Fruit fly (Drosophila melanogaster) whole organism, embryonic: ENCODE measurements around the gene Muc30E.

Experiments used
- Abd-B ChIP-seq: fragments of 200-800 bp; sonication (Bioruptor generic); optimal IDR thresholded peaks from 2 replicates; lab custom pipeline; 2018; ENCODE audit warnings: missing biosample characterization, mild to moderate bottlenecking, missing genetic modification characterization, moderate library complexity
- BEAF-32 ChIP-seq: fragments of 200-800 bp; sonication (Bioruptor generic); optimal IDR thresholded peaks from 3 replicates; lab custom pipeline; 2017; ENCODE audit warnings: missing biosample characterization, missing genetic modification characterization, mild to moderate bottlenecking, moderate library complexity, missing genetic modification reagents
- CG11247 ChIP-seq: fragments of 200-800 bp; sonication (Bioruptor generic); IDR thresholded peaks from 2 replicates; pipeline ENCODE4 v1.3.6; 2022; ENCODE audit warnings: missing biosample characterization, missing genetic modification characterization
- CG11504 ChIP-seq: fragments of 200-800 bp; sonication (Bioruptor generic); optimal IDR thresholded peaks from 3 replicates; lab custom pipeline; 2019; ENCODE audit warnings: missing biosample characterization, mild to moderate bottlenecking, missing genetic modification characterization, moderate library complexity
- CG12391 ChIP-seq: fragments of 200-800 bp; sonication (Bioruptor generic); optimal IDR thresholded peaks from 3 replicates; lab custom pipeline; 2018; ENCODE audit warnings: missing biosample characterization, mild to moderate bottlenecking, missing genetic modification characterization, moderate library complexity
- CG15514 ChIP-seq: fragments of 200-800 bp; sonication (Bioruptor generic); optimal IDR thresholded peaks from 3 replicates; lab custom pipeline; 2017; ENCODE audit warnings: missing biosample characterization, missing genetic modification characterization, mild to moderate bottlenecking, moderate library complexity, missing genetic modification reagents
- CG17186 ChIP-seq: fragments of 200-800 bp; sonication (Bioruptor generic); optimal IDR thresholded peaks from 3 replicates; lab custom pipeline; 2017; ENCODE audit warnings: missing biosample characterization, missing genetic modification reagents, missing genetic modification characterization
- CG17361 ChIP-seq: fragments of 200-800 bp; sonication (Bioruptor generic); IDR thresholded peaks from 3 replicates; pipeline ENCODE4 v1.3.6; 2022; ENCODE audit warnings: missing biosample characterization, missing genetic modification characterization
- CG2116 ChIP-seq: fragments of 200-800 bp; sonication (Bioruptor generic); optimal IDR thresholded peaks from 3 replicates; lab custom pipeline; 2018; ENCODE audit warnings: missing biosample characterization, mild to moderate bottlenecking, missing genetic modification characterization
- CG2120 ChIP-seq: fragments of 200-800 bp; sonication (Bioruptor generic); optimal IDR thresholded peaks from 3 replicates; lab custom pipeline; 2016; ENCODE audit warnings: missing biosample characterization, missing genetic modification characterization
- CG2712 ChIP-seq: fragments of 200-800 bp; optimal IDR thresholded peaks from 3 replicates; lab custom pipeline; 2019; ENCODE audit warnings: missing biosample characterization, mild to moderate bottlenecking, missing genetic modification characterization, moderate library complexity
- CG34422 ChIP-seq: fragments of 200-800 bp; sonication (Bioruptor generic); IDR thresholded peaks from 3 replicates; pipeline ENCODE4 v1.3.6; 2022; ENCODE audit warnings: missing biosample characterization, missing genetic modification characterization
- CG4424 ChIP-seq: fragments of 200-800 bp; sonication (Bioruptor generic); optimal IDR thresholded peaks from 3 replicates; lab custom pipeline; 2016; ENCODE audit warnings: missing biosample characterization, missing genetic modification characterization
- CG8290 ChIP-seq, 3 experiments: fragments of 200-800 bp; sonication (Bioruptor generic); optimal IDR thresholded peaks; 2 replicates each; lab custom pipeline; 2016 to 2019; ENCODE audit warnings: missing biosample characterization in 3 of 3, missing genetic modification characterization in 3 of 3, mild to moderate bottlenecking in 2 of 3, moderate library complexity in 1 of 3
- CG8359 ChIP-seq: fragments of 200-800 bp; sonication (Bioruptor generic); optimal IDR thresholded peaks from 2 replicates; lab custom pipeline; 2017; ENCODE audit warnings: missing biosample characterization, mild to moderate bottlenecking, missing genetic modification characterization, borderline replicate concordance
- CG8478 ChIP-seq: fragments of >200 bp; optimal IDR thresholded peaks from 2 replicates; lab custom pipeline; 2018
- CG9932 ChIP-seq: fragments of 200-800 bp; sonication (Bioruptor generic); IDR thresholded peaks from 2 replicates; pipeline ENCODE4 v1.3.6; 2022; ENCODE audit warnings: missing biosample characterization, missing genetic modification characterization
- CkIIα-i1 ChIP-seq: fragments of 200-800 bp; sonication (Bioruptor generic); IDR thresholded peaks from 2 replicates; pipeline ENCODE4 v1.3.6; 2022; ENCODE audit warnings: missing biosample characterization, missing genetic modification characterization
- Dek ChIP-seq: fragments of 200-800 bp; sonication (Bioruptor generic); optimal IDR thresholded peaks from 3 replicates; lab custom pipeline; 2019; ENCODE audit warnings: missing biosample characterization, mild to moderate bottlenecking, missing genetic modification characterization, moderate library complexity
- E2f2 ChIP-seq: fragments of 200-800 bp; sonication (Bioruptor generic); IDR thresholded peaks from 2 replicates; pipeline ENCODE4 v1.3.6; 2022; ENCODE audit warnings: missing biosample characterization, missing genetic modification characterization
- Ets65A ChIP-seq: fragments of 200-800 bp; sonication (Bioruptor generic); peaks from one replicate; lab custom pipeline; 2016; ENCODE audit warnings: missing biosample characterization, missing genetic modification characterization
- Ets97D ChIP-seq: fragments of 200-800 bp; sonication (Bioruptor generic); optimal IDR thresholded peaks from 3 replicates; lab custom pipeline; 2016; ENCODE audit warnings: missing biosample characterization, missing genetic modification characterization
- HLH54F ChIP-seq: fragments of 200-800 bp; sonication (Bioruptor generic); optimal IDR thresholded peaks from 3 replicates; lab custom pipeline; 2016; ENCODE audit warnings: missing biosample characterization, missing genetic modification characterization
- Hr39 ChIP-seq: fragments of >200 bp; optimal IDR thresholded peaks from 2 replicates; lab custom pipeline; 2017
- Lhr ChIP-seq: fragments of 200-800 bp; sonication (Bioruptor generic); optimal IDR thresholded peaks from 3 replicates; lab custom pipeline; 2017; ENCODE audit warnings: mild to moderate bottlenecking, missing biosample characterization, missing genetic modification reagents, missing genetic modification characterization
- MBD-R2 ChIP-seq: fragments of 200-800 bp; sonication (Bioruptor generic); IDR thresholded peaks from 2 replicates; pipeline ENCODE4 v1.3.6; 2022; ENCODE audit warnings: missing biosample characterization, missing genetic modification characterization
- Nf-YC ChIP-seq: fragments of 200-800 bp; optimal IDR thresholded peaks from 3 replicates; lab custom pipeline; 2019; ENCODE audit warnings: missing biosample characterization, mild to moderate bottlenecking, missing genetic modification characterization, moderate library complexity
- Opbp ChIP-seq: fragments of 200-800 bp; sonication (Bioruptor generic); IDR thresholded peaks from 3 replicates; pipeline ENCODE4 v1.3.6; 2022; ENCODE audit warnings: missing biosample characterization, missing genetic modification characterization; ENCODE audit not compliant: partially characterized antibody
- Pdp1 ChIP-seq, 2 experiments: fragments of 200-800 bp; sonication (Bioruptor generic); optimal IDR thresholded peaks; 3 replicates each; lab custom pipeline; 2016; ENCODE audit warnings: missing biosample characterization in 2 of 2, missing genetic modification characterization in 2 of 2, mild to moderate bottlenecking in 1 of 2, moderate library complexity in 1 of 2
- Rfx ChIP-seq: fragments of 200-800 bp; sonication (Bioruptor generic); IDR thresholded peaks from 2 replicates; pipeline ENCODE4 v1.3.6; 2022; ENCODE audit warnings: missing biosample characterization, missing genetic modification characterization
- Scr ChIP-seq: fragments of 200-800 bp; sonication (Bioruptor generic); IDR thresholded peaks from 2 replicates; pipeline ENCODE4 v1.3.6; 2022; ENCODE audit warnings: missing biosample characterization, missing genetic modification characterization; ENCODE audit not compliant: partially characterized antibody
- Sin3A ChIP-seq: fragments of >200 bp; optimal IDR thresholded peaks from 2 replicates; lab custom pipeline; 2018
- YL-1 ChIP-seq: fragments of 200-800 bp; sonication (Bioruptor generic); optimal IDR thresholded peaks from 3 replicates; lab custom pipeline; 2017; ENCODE audit warnings: missing biosample characterization, mild to moderate bottlenecking, missing genetic modification characterization
- bbx ChIP-seq: fragments of 200-800 bp; sonication (Bioruptor generic); IDR thresholded peaks from 2 replicates; pipeline ENCODE4 v1.3.6; 2022; ENCODE audit warnings: missing biosample characterization, missing genetic modification characterization; ENCODE audit not compliant: partially characterized antibody
- cas ChIP-seq: fragments of 200-800 bp; sonication (Bioruptor generic); IDR thresholded peaks from 2 replicates; pipeline ENCODE4 v1.3.6; 2022; ENCODE audit warnings: missing biosample characterization, missing genetic modification characterization
- crp ChIP-seq, 2 experiments: fragments of 200-800 bp; sonication (Bioruptor generic); optimal IDR thresholded peaks; 2 replicates in 1 of 2; 3 replicates in 1 of 2; lab custom pipeline; 2017; ENCODE audit warnings: missing biosample characterization in 2 of 2, missing genetic modification characterization in 2 of 2, mild to moderate bottlenecking in 1 of 2, moderate library complexity in 1 of 2
- dan ChIP-seq: fragments of 200-800 bp; sonication (Bioruptor generic); IDR thresholded peaks from 2 replicates; pipeline ENCODE4 v1.3.6; 2022; ENCODE audit warnings: missing biosample characterization, missing genetic modification characterization
- exex ChIP-seq: fragments of 200-800 bp; sonication (Bioruptor generic); optimal IDR thresholded peaks from 4 replicates; lab custom pipeline; 2018; ENCODE audit warnings: missing biosample characterization, mild to moderate bottlenecking, missing genetic modification characterization, moderate library complexity
- gem ChIP-seq: fragments of 200-800 bp; sonication (Bioruptor generic); optimal IDR thresholded peaks from 2 replicates; lab custom pipeline; 2019; ENCODE audit warnings: missing biosample characterization, mild to moderate bottlenecking, missing genetic modification characterization, moderate library complexity
- jigr1 ChIP-seq: fragments of 200-800 bp; sonication (Bioruptor generic); IDR thresholded peaks from 3 replicates; pipeline ENCODE4 v1.3.6; 2022; ENCODE audit warnings: missing biosample characterization, missing genetic modification characterization
- luna ChIP-seq: fragments of 200-800 bp; sonication (Bioruptor generic); optimal IDR thresholded peaks from 2 replicates; lab custom pipeline; 2016; ENCODE audit warnings: missing biosample characterization, missing genetic modification characterization
- nmo ChIP-seq: fragments of 200-800 bp; sonication (Bioruptor generic); optimal IDR thresholded peaks from 2 replicates; lab custom pipeline; 2018; ENCODE audit warnings: missing biosample characterization, mild to moderate bottlenecking, missing genetic modification characterization, moderate library complexity
- pzg ChIP-seq: fragments of 200-800 bp; sonication (Bioruptor generic); optimal IDR thresholded peaks from 3 replicates; lab custom pipeline; 2018; ENCODE audit warnings: missing biosample characterization, mild to moderate bottlenecking, missing genetic modification characterization, moderate library complexity
- slbo ChIP-seq: fragments of 200-800 bp; sonication (Bioruptor generic); IDR thresholded peaks from 2 replicates; pipeline ENCODE4 v1.3.6; 2022; ENCODE audit warnings: missing biosample characterization, missing genetic modification characterization
- sug ChIP-seq: fragments of 200-800 bp; optimal IDR thresholded peaks from 2 replicates; lab custom pipeline; 2019; ENCODE audit warnings: missing biosample characterization, mild to moderate bottlenecking, missing genetic modification characterization, moderate library complexity
- trem ChIP-seq: fragments of 200-800 bp; optimal IDR thresholded peaks from 3 replicates; lab custom pipeline; 2019; ENCODE audit warnings: missing biosample characterization, mild to moderate bottlenecking, missing genetic modification characterization, moderate library complexity
- tx ChIP-seq: fragments of 200-800 bp; sonication (Bioruptor generic); optimal IDR thresholded peaks from 2 replicates; lab custom pipeline; 2016; ENCODE audit warnings: missing biosample characterization, missing genetic modification characterization
- wdn ChIP-seq: fragments of 200-800 bp; sonication (Bioruptor generic); IDR thresholded peaks from 2 replicates; pipeline ENCODE4 v1.3.6; 2022; ENCODE audit warnings: missing biosample characterization, missing genetic modification characterization
- zfh1 ChIP-seq: fragments of 200-800 bp; sonication (Bioruptor generic); IDR thresholded peaks from 3 replicates; pipeline ENCODE4 v1.3.6; 2022; ENCODE audit warnings: missing biosample characterization, missing genetic modification characterization

Gene Muc30E

dm6 chr2L:9912570-9913260 lies 9.8 kb upstream of the Muc30E start, which contains the start of the genes Etl1 and Srp54:
Gene Etl1 (minus strand): TSS chr2L:9912608.
Gene Srp54 (plus strand): TSS chr2L:9912911.
- TF ChIP-seq E2f2 (GFP tag; lab: Robert Waterston, UW) (peak; percentile 84), luna (GFP tag; lab: Kevin White, UChicago) (no peak), CG34422 (GFP tag; lab: Robert Waterston, UW) (0 out of 3 replicates have a peak, but pooled peaks have one; percentile 25), Ets97D (GFP tag; lab: Kevin White, UChicago) (peak; percentile 9), cas (GFP tag; lab: Robert Waterston, UW) (no peak), Pdp1 (GFP tag; optimal IDR thresholded peaks at IDR 0.05; lab: Kevin White, UChicago) (peak in 1 of 2 experiments; percentile 37), CG2712 (tag; lab: Kevin White, UChicago) (peak; percentile 25), slbo (GFP tag; lab: Robert Waterston, UW) (peak; percentile 17; the same call in 1 of the 2 replicates), tx (GFP tag; lab: Kevin White, UChicago) (no peak), Abd-B (GFP tag; lab: Kevin White, UChicago) (peak; percentile 27), CG2120 (GFP tag; lab: Kevin White, UChicago) (peak; percentile 12), bbx (GFP tag; lab: Robert Waterston, UW) (0 out of 2 replicates have a peak, but pooled peaks have one; percentile 28), wdn (GFP tag; lab: Robert Waterston, UW) (no peak), CG15514 (GFP tag; lab: Kevin White, UChicago) (peak; percentile 62), nmo (peak; percentile 42), CG8359 (GFP tag; lab: Kevin White, UChicago) (no peak), HLH54F (no peak), CG11247 (GFP tag; lab: Robert Waterston, UW) (no peak), Opbp (peak; percentile 4; the same call in 1 of the 3 replicates), jigr1 (GFP tag; lab: Robert Waterston, UW) (peak; percentile 54; the same call in 1 of the 3 replicates), CG12391 (tag; lab: Kevin White, UChicago) (peak; percentile 22), Sin3A (lab: Kevin White, UChicago) (peak; percentile 93), Rfx (GFP tag; lab: Robert Waterston, UW) (0 out of 2 replicates have a peak, but pooled peaks have one; percentile 26), exex (peak; percentile 1), CG8478 (lab: Kevin White, UChicago) (no peak), CG2116 (GFP tag; lab: Kevin White, UChicago) (peak; percentile 91), CkIIα-i1 (GFP tag; lab: Robert Waterston, UW) (no peak), Ets65A (GFP tag; lab: Kevin White, UChicago) (peak; percentile 33), CG9932 (GFP tag; lab: Robert Waterston, UW) (peak; percentile 29; the same call in 1 of the 2 replicates), gem (tag; lab: Kevin White, UChicago) (peak; percentile 24), Scr (GFP tag; lab: Robert Waterston, UW) (peak; percentile 35), Dek (tag; lab: Kevin White, UChicago) (no peak), CG8290 (GFP tag; optimal IDR thresholded peaks at IDR 0.05; lab: Kevin White, UChicago) (peak; percentile 10), CG8290 (tag; optimal IDR thresholded peaks at IDR 0.05; lab: Kevin White, UChicago) (no peak), Hr39 (lab: Kevin White, UChicago) (no peak), MBD-R2 (peak; percentile 60), trem (tag; lab: Kevin White, UChicago) (peak; percentile 75), YL-1 (peak; percentile 52), zfh1 (GFP tag; lab: Robert Waterston, UW) (peak; percentile 22; the same call in 1 of the 3 replicates), Lhr (GFP tag; lab: Kevin White, UChicago) (peak; percentile 26), CG17186 (GFP tag; lab: Kevin White, UChicago) (peak; percentile 68), Nf-YC (tag; lab: Kevin White, UChicago) (peak; percentile 35), crp (GFP tag; optimal IDR thresholded peaks at IDR 0.05; lab: Kevin White, UChicago) (peak in 1 of 2 experiments; percentile 8), pzg (GFP tag; lab: Kevin White, UChicago) (peak; percentile 43), CG4424 (peak; percentile 2), sug (tag; lab: Kevin White, UChicago) (peak; percentile 9), CG11504 (peak; percentile 11), BEAF-32 (GFP tag; lab: Kevin White, UChicago) (peak; percentile 63), CG17361 (GFP tag; lab: Robert Waterston, UW) (peak; percentile 27; the same call in 1 of the 3 replicates), dan (GFP tag; lab: Robert Waterston, UW) (no peak)
